Worm (Caenorhabditis elegans) whole organism, late embryonic: ENCODE measurements around the gene spp-27.

Experiments
- K09A11.1 ChIP-seq: sonication (generic microtip); optimal IDR thresholded peaks from 2 replicates; lab custom pipeline; 2017; ENCODE audit warnings: antibody characterized with exemption, mild to moderate bottlenecking, missing genetic modification characterization, missing compliant biosample characterization; ENCODE audit not compliant: insufficient read depth
- ceh-18 ChIP-seq: sonication (generic microtip); optimal IDR thresholded peaks from 2 replicates; lab custom pipeline; 2016; ENCODE audit warnings: missing genetic modification characterization, missing compliant biosample characterization
- ceh-19 ChIP-seq: fragments of 200-800 bp; sonication (Bioruptor generic); optimal IDR thresholded peaks from 2 replicates; lab custom pipeline; 2018; ENCODE audit warnings: mild to moderate bottlenecking, missing genetic modification characterization, missing compliant biosample characterization
- ceh-24 ChIP-seq: sonication (generic microtip); optimal IDR thresholded peaks from 2 replicates; lab custom pipeline; 2016; ENCODE audit warnings: mild to moderate bottlenecking, missing genetic modification characterization, missing compliant biosample characterization
- ceh-34 ChIP-seq: sonication (generic microtip); optimal IDR thresholded peaks from 2 replicates; lab custom pipeline; 2016; ENCODE audit warnings: mild to moderate bottlenecking, missing genetic modification characterization, missing compliant biosample characterization
- ceh-45 ChIP-seq: fragments of 200-800 bp; sonication (Bioruptor generic); IDR thresholded peaks from 2 replicates; pipeline ENCODE4 v1.3.6; 2022; ENCODE audit warnings: missing genetic modification reagents, missing genetic modification characterization, missing compliant biosample characterization
- ceh-48 ChIP-seq: sonication (generic microtip); optimal IDR thresholded peaks from 2 replicates; lab custom pipeline; 2016; ENCODE audit warnings: missing genetic modification characterization, inconsistent platforms, missing compliant biosample characterization
- che-1 ChIP-seq: sonication (generic microtip); optimal IDR thresholded peaks from 2 replicates; lab custom pipeline; 2016; ENCODE audit warnings: mild to moderate bottlenecking, missing genetic modification characterization, missing compliant biosample characterization
- dmd-4 ChIP-seq: sonication (generic microtip); optimal IDR thresholded peaks from 2 replicates; lab custom pipeline; 2016; ENCODE audit warnings: borderline replicate concordance, missing genetic modification characterization, missing compliant biosample characterization
- ets-4 ChIP-seq: sonication (generic microtip); optimal IDR thresholded peaks from 2 replicates; lab custom pipeline; 2016; ENCODE audit warnings: missing genetic modification characterization, missing compliant biosample characterization
- eyg-1 ChIP-seq: sonication (generic microtip); optimal IDR thresholded peaks from 2 replicates; lab custom pipeline; 2016; ENCODE audit warnings: missing genotype, missing genetic modification characterization, missing compliant biosample characterization
- fkh-6 ChIP-seq: sonication (generic microtip); optimal IDR thresholded peaks from 2 replicates; lab custom pipeline; 2016; ENCODE audit warnings: missing genetic modification characterization, missing compliant biosample characterization
- gmeb-2 ChIP-seq: sonication (generic microtip); optimal IDR thresholded peaks from 2 replicates; lab custom pipeline; 2016; ENCODE audit warnings: missing genetic modification characterization, inconsistent platforms, missing compliant biosample characterization
- hlh-15 ChIP-seq: sonication (generic microtip); optimal IDR thresholded peaks from 2 replicates; lab custom pipeline; 2016; ENCODE audit warnings: missing genetic modification characterization, missing compliant biosample characterization
- hlh-30 ChIP-seq: sonication (generic microtip); optimal IDR thresholded peaks from 2 replicates; lab custom pipeline; 2017; ENCODE audit warnings: antibody characterized with exemption, missing genetic modification characterization, missing compliant biosample characterization; ENCODE audit not compliant: insufficient read depth
- hlh-6 ChIP-seq: sonication (generic microtip); optimal IDR thresholded peaks from 2 replicates; lab custom pipeline; 2016; ENCODE audit warnings: missing genotype, missing genetic modification characterization, missing compliant biosample characterization
- lin-11 ChIP-seq: fragments of 200-800 bp; sonication (Bioruptor generic); optimal IDR thresholded peaks from 2 replicates; lab custom pipeline; 2018; ENCODE audit warnings: mild to moderate bottlenecking, missing genetic modification characterization, missing compliant biosample characterization
- mec-3 ChIP-seq: sonication (generic microtip); optimal IDR thresholded peaks from 2 replicates; lab custom pipeline; 2016; ENCODE audit warnings: borderline replicate concordance, missing genetic modification characterization, missing compliant biosample characterization
- nfya-1 ChIP-seq: sonication (generic microtip); optimal IDR thresholded peaks from 2 replicates; lab custom pipeline; 2017; ENCODE audit warnings: missing genetic modification characterization, mild to moderate bottlenecking, missing compliant biosample characterization, antibody characterized with exemption, moderate library complexity
- nhr-11 ChIP-seq: fragments of 150-350 bp; optimal IDR thresholded peaks from 2 replicates; lab custom pipeline; 2014; ENCODE audit warnings: missing biosample characterization, missing genetic modification characterization
- nhr-232 ChIP-seq: sonication (generic microtip); optimal IDR thresholded peaks from 2 replicates; lab custom pipeline; 2016; ENCODE audit warnings: missing genetic modification characterization, missing compliant biosample characterization
- odd-2 ChIP-seq: sonication (generic microtip); optimal IDR thresholded peaks from 2 replicates; lab custom pipeline; 2017; ENCODE audit warnings: antibody characterized with exemption, mild to moderate bottlenecking, missing genetic modification characterization, missing compliant biosample characterization
- pag-3 ChIP-seq: sonication (generic microtip); optimal IDR thresholded peaks from 2 replicates; lab custom pipeline; 2016; ENCODE audit warnings: missing compliant biosample characterization, missing genetic modification characterization, borderline replicate concordance
- pat-9 ChIP-seq: fragments of 200-800 bp; sonication (Bioruptor generic); optimal IDR thresholded peaks from 2 replicates; lab custom pipeline; 2018; ENCODE audit warnings: mild to moderate bottlenecking, missing genetic modification characterization, moderate library complexity, missing compliant biosample characterization
- pax-1 ChIP-seq: fragments of 150-350 bp; optimal IDR thresholded peaks from 2 replicates; lab custom pipeline; 2014; ENCODE audit warnings: missing biosample characterization, missing genetic modification characterization
- pha-2 ChIP-seq: sonication (generic microtip); optimal IDR thresholded peaks from 2 replicates; lab custom pipeline; 2017; ENCODE audit warnings: mild to moderate bottlenecking, missing genetic modification characterization, missing compliant biosample characterization
- pha-4 ChIP-seq: fragments of 150-350 bp; optimal IDR thresholded peaks from 2 replicates; lab custom pipeline; 2018; ENCODE audit warnings: missing biosample characterization, missing genetic modification reagents, missing genetic modification characterization
- pqm-1 ChIP-seq: sonication (generic microtip); optimal IDR thresholded peaks from 2 replicates; lab custom pipeline; 2016; ENCODE audit warnings: missing genetic modification characterization, missing compliant biosample characterization
- pros-1 ChIP-seq: fragments of 150-350 bp; optimal IDR thresholded peaks from 2 replicates; lab custom pipeline; 2014; ENCODE audit warnings: missing biosample characterization, missing genetic modification reagents, missing genetic modification characterization
- ref-2 ChIP-seq: sonication (generic microtip); optimal IDR thresholded peaks from 2 replicates; lab custom pipeline; 2016; ENCODE audit warnings: missing genetic modification characterization, missing compliant biosample characterization
- sdc-2 ChIP-seq: sonication (generic microtip); optimal IDR thresholded peaks from 2 replicates; lab custom pipeline; 2016; ENCODE audit warnings: missing genotype, missing genetic modification characterization, missing compliant biosample characterization
- tbx-2 ChIP-seq: sonication (generic microtip); optimal IDR thresholded peaks from 2 replicates; lab custom pipeline; 2016; ENCODE audit warnings: missing genetic modification characterization, missing compliant biosample characterization
- tbx-7 ChIP-seq: sonication (generic microtip); optimal IDR thresholded peaks from 2 replicates; lab custom pipeline; 2016; ENCODE audit warnings: missing genotype, missing genetic modification characterization, missing compliant biosample characterization
- unc-3 ChIP-seq, 2 experiments: fragments of 200-800 bp in 1 of 2; sonication (Bioruptor generic) in 1 of 2; sonication (generic microtip) in 1 of 2; conservative IDR thresholded peaks in 1 of 2; optimal IDR thresholded peaks in 1 of 2; 2 replicates each; pipeline versions ENCODE4 v1.3.6 to Lab custom; 2016 to 2022; ENCODE audit warnings: missing compliant biosample characterization in 2 of 2, missing genetic modification characterization in 2 of 2, missing genetic modification reagents in 1 of 2
- zip-5 ChIP-seq: sonication (generic microtip); optimal IDR thresholded peaks from 2 replicates; lab custom pipeline; 2016; ENCODE audit warnings: missing genetic modification characterization, missing compliant biosample characterization
- ztf-16 ChIP-seq: sonication (generic microtip); optimal IDR thresholded peaks from 2 replicates; lab custom pipeline; 2017; ENCODE audit warnings: missing genetic modification characterization, missing compliant biosample characterization

Gene spp-27

ce11 chrV:6549871-6550270, 7.1 kb downstream of the spp-27 start, which contains the start of gene lipl-4:
lipl-4 (plus strand) TSS chrV:6550171.
- TF ChIP-seq ceh-19 (GFP tag; lab: Kevin White, UChicago) = no peak

- TF ChIP-seq nfya-1 (tag; lab: Kevin White, UChicago) (no peak), eyg-1 (tag; lab: Kevin White, UChicago) (no peak), tbx-7 (tag; lab: Kevin White, UChicago) (no peak), lin-11 (tag; lab: Kevin White, UChicago) (no peak), ceh-48 (tag; lab: Kevin White, UChicago) (no peak), ets-4 (tag; lab: Kevin White, UChicago) (no peak), zip-5 (tag; lab: Kevin White, UChicago) (no peak), ceh-18 (tag; lab: Kevin White, UChicago) (no peak), nhr-232 (no peak), ceh-34 (tag; lab: Kevin White, UChicago) (no peak), fkh-6 (tag; lab: Kevin White, UChicago) (no peak), hlh-6 (no peak), ref-2 (tag; lab: Kevin White, UChicago) (no peak)
Measured at ce11 chrV:6549148-6549547, 7.8 kb downstream of the spp-27 start, which contains the start of gene K04A8.20. K04A8.20 (plus strand) TSS chrV:6549448.

- TF ChIP-seq che-1 (tag; lab: Kevin White, UChicago) (no peak), pag-3 (tag; lab: Kevin White, UChicago) (no peak), ceh-34 (tag; lab: Kevin White, UChicago) (no peak), pros-1 (tag; lab: Kevin White, UChicago) (no peak), ceh-18 (tag; lab: Kevin White, UChicago) (no peak), mec-3 (tag; lab: Kevin White, UChicago) (no peak), hlh-15 (tag; lab: Kevin White, UChicago) (no peak), unc-3 (GFP tag; conservative IDR thresholded peaks at IDR 0.05; lab: Robert Waterston, UW) (no peak), unc-3 (tag; optimal IDR thresholded peaks at IDR 0.05; lab: Kevin White, UChicago) (no peak), hlh-30 (tag; lab: Kevin White, UChicago) (no peak), tbx-7 (tag; lab: Kevin White, UChicago) (no peak), pqm-1 (tag; lab: Kevin White, UChicago) (no peak), pha-4 (tag; lab: Kevin White, UChicago) (no peak), K09A11.1 (tag; lab: Kevin White, UChicago) (no peak), ceh-24 (tag; lab: Kevin White, UChicago) (no peak), pha-2 (tag; lab: Kevin White, UChicago) (no peak), ztf-16 (tag; lab: Kevin White, UChicago) (no peak), sdc-2 (tag; lab: Kevin White, UChicago) (no peak), ref-2 (tag; lab: Kevin White, UChicago) (no peak), ets-4 (tag; lab: Kevin White, UChicago) (no peak)
Measured at ce11 chrV:6548309-6548708, 8.6 kb downstream of the spp-27 start.

- TF ChIP-seq nhr-11 (tag; lab: Kevin White, UChicago) (no peak), pax-1 (tag; lab: Kevin White, UChicago) (no peak), eyg-1 (tag; lab: Kevin White, UChicago) (no peak), pat-9 (tag; lab: Kevin White, UChicago) (no peak), ceh-18 (tag; lab: Kevin White, UChicago) (no peak), odd-2 (tag; lab: Kevin White, UChicago) (no peak), dmd-4 (tag; lab: Kevin White, UChicago) (no peak), tbx-2 (tag; lab: Kevin White, UChicago) (no peak), gmeb-2 (tag; lab: Kevin White, UChicago) (no peak), ceh-24 (tag; lab: Kevin White, UChicago) (no peak), ceh-45 (no peak)
Measured at ce11 chrV:6546450-6547171, 10.3 kb downstream of the spp-27 start, which contains the start of gene dre-1. dre-1 (minus strand) TSS chrV:6546500.
